Worm (Caenorhabditis elegans) whole organism, L3 larva: ENCODE results near the gene asb-2.

Source experiments
- R02D3.7 ChIP-seq: fragments of 150-350 bp; optimal IDR thresholded peaks from 2 replicates; lab custom pipeline; 2014; ENCODE audit warnings: missing biosample characterization, missing genetic modification characterization
- ZK546.5 ChIP-seq: sonication (generic microtip); optimal IDR thresholded peaks from 2 replicates; lab custom pipeline; 2017; ENCODE audit warnings: missing biosample characterization, missing genetic modification characterization
- daf-12 ChIP-seq: fragments of 150-350 bp; optimal IDR thresholded peaks from 2 replicates; lab custom pipeline; 2014; ENCODE audit warnings: missing biosample characterization, missing genetic modification reagents, missing genetic modification characterization
- nfya-1 ChIP-seq: sonication (generic microtip); optimal IDR thresholded peaks from 2 replicates; lab custom pipeline; 2017; ENCODE audit warnings: missing genetic modification characterization, mild to moderate bottlenecking, missing compliant biosample characterization, antibody characterized with exemption, moderate library complexity; ENCODE audit not compliant: insufficient read depth
- ztf-11 ChIP-seq: fragments of 150-350 bp; optimal IDR thresholded peaks from 2 replicates; lab custom pipeline; 2014; ENCODE audit warnings: missing biosample characterization, missing genetic modification characterization

DNA sequence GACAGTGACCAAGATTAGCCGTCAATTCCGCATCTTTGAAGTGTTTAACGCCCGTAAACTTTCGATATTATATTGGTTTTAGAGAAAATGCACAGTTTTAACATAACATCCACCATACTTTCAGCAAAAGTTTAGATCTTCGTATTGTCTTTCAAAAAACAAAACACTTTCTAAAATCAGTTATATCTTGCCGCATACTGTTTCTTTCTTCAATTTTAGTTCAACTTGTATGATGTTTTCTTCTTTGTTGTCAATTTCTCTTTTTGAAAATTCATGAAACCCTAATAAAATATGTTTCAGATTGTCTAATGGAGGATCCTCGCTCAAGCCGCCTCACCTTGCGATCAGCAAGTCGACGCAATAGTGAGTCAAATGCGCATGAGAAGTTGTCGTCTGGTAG lies 15.7 kb upstream of the asb-2 start, which contains the start of gene F02E8.4:
- TF ChIP-seq daf-12: no peak
- TF ChIP-seq R02D3.7 (tag; lab: Kevin White, UChicago): no peak
- TF ChIP-seq nfya-1 (tag; lab: Kevin White, UChicago): no peak
- TF ChIP-seq ztf-11 (tag; lab: Kevin White, UChicago): no peak
- TF ChIP-seq ZK546.5 (tag; lab: Kevin White, UChicago): no peak
